Worm (Caenorhabditis elegans): ENCODE results near the gene F22H10.1.

Gene F22H10.1

DNA sequence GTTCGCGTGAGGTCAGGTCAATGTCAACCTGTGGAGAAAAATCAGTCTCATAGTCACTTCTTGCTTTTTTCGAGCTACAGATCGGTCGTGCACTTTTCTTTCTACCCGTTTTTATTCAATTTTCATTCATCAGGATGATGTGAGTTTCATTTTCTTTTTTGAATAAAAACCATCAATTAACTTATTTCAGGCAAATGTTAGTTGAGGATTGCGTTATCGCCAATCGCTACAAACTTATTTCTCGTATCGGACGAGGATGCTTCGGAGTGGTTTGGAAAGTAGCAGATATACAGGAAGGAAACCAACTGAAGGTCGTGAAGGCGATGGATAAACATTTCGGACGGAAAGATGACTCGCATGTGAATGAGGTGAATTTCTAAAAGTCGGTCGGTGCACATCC, at the start of gene F22H10.1:
Gene F22H10.1, plus strand, starts transcription at position 211 of the 400 bp plus-strand sequence.
- TF ChIP-seq elt-3 (tag; optimal IDR thresholded peaks at IDR 0.05) (no peak), nhr-10 (tag; optimal IDR thresholded peaks at IDR 0.05) (no peak), snpc-4 (tag; optimal IDR thresholded peaks at IDR 0.05) (no peak), R02D3.7 (tag; optimal IDR thresholded peaks at IDR 0.05) (no peak), fos-1 (tag; optimal IDR thresholded peaks at IDR 0.05) (no peak), F13H6.1 (tag; optimal IDR thresholded peaks at IDR 0.05) (no peak), nhr-23 (tag; optimal IDR thresholded peaks at IDR 0.05) (no peak), Y55F3AM.14 (GFP tag; optimal IDR thresholded peaks at IDR 0.05) (no peak), ama-1 (optimal IDR thresholded peaks at IDR 0.05) (no peak), sma-3 (GFP tag; optimal IDR thresholded peaks at IDR 0.05) (no peak), nhr-129 (tag; optimal IDR thresholded peaks at IDR 0.05) (no peak), lin-13 (GFP tag; optimal IDR thresholded peaks at IDR 0.05) (no peak), elt-1 (tag; optimal IDR thresholded peaks at IDR 0.05) (no peak), mbf-1 (tag; optimal IDR thresholded peaks at IDR 0.05) (no peak), alr-1 (tag; optimal IDR thresholded peaks at IDR 0.05) (no peak), peb-1 (tag; optimal IDR thresholded peaks at IDR 0.05) (no peak), nhr-237 (tag; optimal IDR thresholded peaks at IDR 0.05) (no peak), lin-11 (tag; optimal IDR thresholded peaks at IDR 0.05) (no peak), nhr-25 (tag; optimal IDR thresholded peaks at IDR 0.05) (no peak), unc-55 (GFP tag; optimal IDR thresholded peaks at IDR 0.05) (no peak)

DNA sequence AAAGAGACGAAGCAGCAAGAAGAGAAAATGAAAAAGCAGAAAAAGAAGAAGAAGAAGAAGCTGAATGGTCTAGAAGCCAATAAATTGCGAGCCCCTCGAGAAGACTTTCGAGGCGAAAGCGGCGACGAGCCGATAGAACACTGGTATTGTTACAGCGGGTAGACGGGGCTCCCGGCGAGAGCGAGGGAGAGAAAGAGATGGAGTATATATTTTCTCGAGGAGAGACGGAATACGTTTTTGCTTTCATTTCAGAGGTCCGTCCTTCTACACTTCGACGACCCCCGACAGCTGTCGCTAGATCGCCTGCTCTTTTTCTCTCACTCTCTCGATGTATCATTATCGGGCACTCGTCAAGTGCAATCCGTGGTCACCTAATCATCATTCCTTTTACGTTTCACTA, 47.0 kb upstream of the F22H10.1 start:
- TF ChIP-seq nhr-129 (tag; optimal IDR thresholded peaks at IDR 0.05) (peak; percentile 39), R02D3.7 (tag; optimal IDR thresholded peaks at IDR 0.05) (no peak), F13H6.1 (tag; optimal IDR thresholded peaks at IDR 0.05) (peak; percentile 78), lsy-2 (tag; optimal IDR thresholded peaks at IDR 0.05) (peak in 1 of 2 experiments; percentile 9), sma-9 (GFP tag; optimal IDR thresholded peaks at IDR 0.05) (peak; percentile 10), sma-9 (tag; optimal IDR thresholded peaks at IDR 0.05) (no peak)

DNA sequence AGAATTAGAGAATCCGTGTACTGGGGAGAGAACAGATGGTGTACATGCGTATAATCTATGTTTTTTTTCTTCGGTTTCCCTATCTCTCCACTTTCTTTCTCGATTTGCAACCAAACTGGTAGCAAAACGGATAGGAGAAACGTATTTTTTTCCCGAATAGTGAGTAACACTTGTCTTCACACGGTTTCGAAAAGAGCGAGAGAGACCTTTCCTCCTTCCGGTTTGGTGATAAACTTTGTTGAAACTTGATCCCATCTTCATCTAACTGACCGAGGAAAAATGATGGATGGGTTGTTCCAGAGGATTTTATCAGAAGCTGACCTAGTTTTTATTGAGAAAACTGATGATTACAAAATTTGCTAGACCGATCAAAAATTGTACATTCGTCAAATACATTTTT, 43.9 kb upstream of the F22H10.1 start:
- no peak for TF ChIP-seq sem-4 (tag; optimal IDR thresholded peaks at IDR 0.05)
- no peak for TF ChIP-seq ztf-1 (GFP tag; conservative IDR thresholded peaks at IDR 0.05)
- no peak for TF ChIP-seq ztf-11 (tag; optimal IDR thresholded peaks at IDR 0.05)
- TF ChIP-seq elt-3 (tag; optimal IDR thresholded peaks at IDR 0.05) = no peak
- no peak for TF ChIP-seq nhr-77 (tag; optimal IDR thresholded peaks at IDR 0.05)
- TF ChIP-seq dmd-4 (tag; optimal IDR thresholded peaks at IDR 0.05) = no peak
- TF ChIP-seq ceh-16 (tag; optimal IDR thresholded peaks at IDR 0.05) = no peak
- no peak for TF ChIP-seq egl-27 (tag; optimal IDR thresholded peaks at IDR 0.05)
- TF ChIP-seq nhr-12 (tag; optimal IDR thresholded peaks at IDR 0.05) = no peak
- TF ChIP-seq ZK546.5 (tag; optimal IDR thresholded peaks at IDR 0.05) = no peak
- no peak for TF ChIP-seq zag-1 (tag; optimal IDR thresholded peaks at IDR 0.05)
- TF ChIP-seq aly-2 (tag; optimal IDR thresholded peaks at IDR 0.05) = no peak
- TF ChIP-seq crh-2 (tag; optimal IDR thresholded peaks at IDR 0.05) = no peak
- TF ChIP-seq nhr-25 (tag; optimal IDR thresholded peaks at IDR 0.05) = no peak
- no peak for TF ChIP-seq F13H6.1 (tag; optimal IDR thresholded peaks at IDR 0.05)
- no peak for TF ChIP-seq snpc-4 (tag; optimal IDR thresholded peaks at IDR 0.05)
- TF ChIP-seq nhr-237 (tag; optimal IDR thresholded peaks at IDR 0.05) = no peak
- no peak for TF ChIP-seq elt-1 (tag; optimal IDR thresholded peaks at IDR 0.05)
- no peak for TF ChIP-seq ceh-82 (tag; optimal IDR thresholded peaks at IDR 0.05)
- TF ChIP-seq nhr-6 (tag; optimal IDR thresholded peaks at IDR 0.05) = no peak

DNA sequence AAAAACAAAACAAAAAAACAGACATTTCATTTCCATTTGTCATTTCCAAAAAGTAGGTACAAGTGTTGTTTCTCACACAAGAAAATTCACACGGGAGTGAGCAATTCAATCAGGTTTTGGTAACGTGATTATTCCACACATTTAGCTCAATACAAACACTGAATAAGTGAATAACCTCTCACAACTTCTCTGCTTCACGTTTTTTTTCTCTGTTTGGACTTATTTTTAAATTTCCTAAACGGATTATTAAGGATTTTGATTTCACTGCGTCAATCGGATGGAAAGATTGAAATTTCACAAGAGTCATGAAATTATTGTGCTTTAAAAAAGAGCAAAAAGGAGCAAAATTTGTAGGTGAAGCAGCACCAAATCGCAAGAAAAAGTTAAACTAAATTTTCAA, 42.0 kb upstream of the F22H10.1 start:
- TF ChIP-seq nhr-6 (tag; optimal IDR thresholded peaks at IDR 0.05) (no peak), dmd-4 (tag; optimal IDR thresholded peaks at IDR 0.05) (no peak), ZK546.5 (tag; optimal IDR thresholded peaks at IDR 0.05) (no peak), unc-62 (GFP tag; optimal IDR thresholded peaks at IDR 0.05) (no peak), aly-2 (tag; optimal IDR thresholded peaks at IDR 0.05) (no peak), ama-1 (optimal IDR thresholded peaks at IDR 0.05) (no peak), ceh-82 (tag; optimal IDR thresholded peaks at IDR 0.05) (no peak), sem-4 (tag; optimal IDR thresholded peaks at IDR 0.05) (no peak), egl-27 (tag; optimal IDR thresholded peaks at IDR 0.05) (no peak), lin-39 (tag; optimal IDR thresholded peaks at IDR 0.05) (no peak), F13H6.1 (tag; optimal IDR thresholded peaks at IDR 0.05) (no peak), unc-39 (tag; optimal IDR thresholded peaks at IDR 0.05) (no peak), skn-1 (tag; optimal IDR thresholded peaks at IDR 0.05) (no peak), mdl-1 (tag; optimal IDR thresholded peaks at IDR 0.05) (no peak), mab-5 (tag; optimal IDR thresholded peaks at IDR 0.05) (no peak)
